Worm (Caenorhabditis elegans): Measurements from ENCODE around the gene rsks-1.

rsks-1 gene

DNA sequence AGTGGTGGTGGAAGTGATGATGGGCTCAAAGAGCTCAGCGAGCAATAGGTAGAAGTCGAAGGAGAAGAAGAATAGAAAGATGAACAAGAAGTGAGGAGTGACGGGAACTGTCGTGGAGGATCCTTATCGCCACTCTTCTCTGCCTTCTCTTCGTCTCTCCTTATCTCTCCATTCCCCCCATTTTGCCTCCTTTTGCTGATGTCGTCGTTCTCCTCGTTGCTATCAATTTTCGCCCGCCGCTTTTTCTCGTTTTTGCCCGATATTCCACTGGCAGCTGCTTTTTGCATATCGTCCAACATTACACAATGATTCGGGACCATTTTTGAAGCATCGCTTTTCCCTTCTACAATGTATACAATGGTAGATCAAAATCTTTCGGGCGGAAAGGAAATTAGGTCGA is 22.5 kb downstream of the rsks-1 start:
- no peak for TF ChIP-seq Y53G8AR.9 (GFP tag; conservative IDR thresholded peaks at IDR 0.05)
- peak; percentile 82 for TF ChIP-seq nhr-80 (tag; optimal IDR thresholded peaks at IDR 0.05)
- TF ChIP-seq dox-1 (GFP tag; IDR thresholded peaks at IDR 0.05), result 0 out of 2 replicates have a peak, but pooled peaks have one; percentile 26
- TF ChIP-seq B0336.3 (GFP tag; IDR thresholded peaks at IDR 0.05), result peak; percentile 56; the same call in 1 of the 2 replicates
- TF ChIP-seq hmg-1.2 (GFP tag; IDR thresholded peaks at IDR 0.05), result 0 out of 2 replicates have a peak, but pooled peaks have one; percentile 7

DNA sequence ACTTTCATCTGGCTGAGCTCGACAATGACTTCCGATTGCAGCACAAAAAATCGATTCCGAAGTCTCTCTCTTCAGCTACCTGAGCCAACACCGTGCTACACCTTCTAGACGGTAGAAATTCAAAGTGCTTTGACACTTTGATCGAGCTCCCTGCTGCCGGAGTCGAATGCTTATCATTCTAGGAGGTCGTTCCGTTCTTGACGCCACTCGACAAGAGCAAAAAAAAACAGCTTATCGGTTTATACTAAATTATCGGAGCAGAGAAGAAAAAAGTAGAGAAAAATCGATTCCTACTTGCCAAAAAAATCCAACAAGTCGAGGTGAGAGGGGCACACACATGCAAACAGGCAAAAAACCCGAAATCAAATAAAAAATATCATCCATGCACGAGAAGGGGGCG is 23.6 kb downstream of the rsks-1 start:
- TF ChIP-seq nhr-80 (tag; optimal IDR thresholded peaks at IDR 0.05) (peak; percentile 80), bed-1 (GFP tag; IDR thresholded peaks at IDR 0.05) (no peak)

DNA sequence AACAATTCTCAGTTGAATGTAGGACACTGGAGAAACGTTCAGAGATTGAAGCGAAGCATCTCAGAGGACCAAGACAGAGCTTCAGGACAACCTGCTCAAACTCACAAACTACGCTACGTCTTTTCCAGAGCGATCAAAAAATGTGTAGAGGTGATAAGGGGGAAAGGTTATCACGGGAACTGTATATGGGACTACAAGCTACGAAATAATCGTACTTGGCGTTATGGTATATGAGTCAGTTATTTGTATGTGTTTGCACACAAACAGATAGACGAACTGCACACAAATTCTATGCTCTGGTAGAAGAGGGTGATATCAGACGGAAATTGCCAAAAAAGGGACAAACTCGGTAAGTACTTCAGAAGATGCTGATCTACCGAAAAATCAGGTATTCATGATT is 24.3 kb downstream of the rsks-1 start:
- no peak for TF ChIP-seq ztf-22 (GFP tag; optimal IDR thresholded peaks at IDR 0.05)
- no peak for TF ChIP-seq F23B12.7 (tag; optimal IDR thresholded peaks at IDR 0.05; ENCODE audit: insufficient read depth)
- TF ChIP-seq F39B2.1 (GFP tag; IDR thresholded peaks at IDR 0.05), result no peak
- peak; percentile 27 for TF ChIP-seq nhr-80 (tag; optimal IDR thresholded peaks at IDR 0.05)
- TF ChIP-seq ceh-79 (tag; optimal IDR thresholded peaks at IDR 0.05), result no peak

DNA sequence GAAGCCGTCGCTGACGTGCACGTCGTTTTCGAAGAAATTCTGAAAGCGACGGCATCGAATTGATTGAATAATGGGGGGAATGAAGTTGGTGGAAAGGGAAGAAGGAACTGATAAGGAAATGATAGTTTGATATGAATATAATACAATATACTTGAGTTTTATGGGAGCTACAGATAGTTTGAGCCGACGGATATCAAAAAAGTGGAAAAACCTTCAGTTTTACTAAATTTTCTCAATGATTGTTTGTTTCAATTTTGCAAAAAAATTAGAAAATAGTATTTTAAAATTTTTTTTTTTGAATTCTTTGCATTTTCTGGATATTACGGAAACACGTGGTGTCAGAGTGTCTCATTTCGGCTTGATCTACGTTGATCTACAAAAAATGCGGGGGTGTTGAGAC is 25.9 kb downstream of the rsks-1 start, which contains the start of gene obr-1:
Gene obr-1 (minus strand): TSS at position 101 of the 400 bp plus-strand sequence.
- TF ChIP-seq hlh-26 (GFP tag; conservative IDR thresholded peaks at IDR 0.05) (no peak), snpc-1.1 (tag; optimal IDR thresholded peaks at IDR 0.05; ENCODE audit: insufficient read depth) (no peak), attf-5 (GFP tag; optimal IDR thresholded peaks at IDR 0.05) (no peak), C06A6.2 (GFP tag; conservative IDR thresholded peaks at IDR 0.05) (no peak), rcor-1 (GFP tag; IDR thresholded peaks at IDR 0.05) (no peak), chd-7 (tag; optimal IDR thresholded peaks at IDR 0.05) (no peak), nhr-179 (tag; optimal IDR thresholded peaks at IDR 0.05) (no peak), madf-8 (GFP tag; conservative IDR thresholded peaks at IDR 0.05) (no peak), ama-1 (optimal IDR thresholded peaks at IDR 0.05) (no peak), ama-1 (GFP tag; optimal IDR thresholded peaks at IDR 0.05) (no peak), mxl-1 (tag; optimal IDR thresholded peaks at IDR 0.05) (no peak), madf-6 (GFP tag; IDR thresholded peaks at IDR 0.05) (no peak), tbp1 (GFP tag; optimal IDR thresholded peaks at IDR 0.05) (no peak), sdz-38 (tag; optimal IDR thresholded peaks at IDR 0.05) (no peak), ztf-18 (tag; optimal IDR thresholded peaks at IDR 0.05) (no peak), C17E4.6 (GFP tag; IDR thresholded peaks at IDR 0.05) (no peak), die-1 (tag; optimal IDR thresholded peaks at IDR 0.05) (no peak), him-1 (tag; optimal IDR thresholded peaks at IDR 0.05) (no peak), tlf-1 (GFP tag; optimal IDR thresholded peaks at IDR 0.05) (no peak), B0261.1 (tag; optimal IDR thresholded peaks at IDR 0.05) (no peak), zfh-2 (GFP tag; conservative IDR thresholded peaks at IDR 0.05) (no peak)

- TF ChIP-seq madf-6 (GFP tag; IDR thresholded peaks at IDR 0.05) (0 out of 2 replicates have a peak, but pooled peaks have one; percentile 6), xnd-1 (tag; optimal IDR thresholded peaks at IDR 0.05) (peak; percentile 7), F33H1.4 (GFP tag; IDR thresholded peaks at IDR 0.05) (peak; percentile 66), snpc-1.1 (tag; optimal IDR thresholded peaks at IDR 0.05; ENCODE audit: insufficient read depth) (no peak), ceh-100 (GFP tag; IDR thresholded peaks at IDR 0.05) (no peak), lsl-1 (GFP tag; optimal IDR thresholded peaks at IDR 0.05) (peak; percentile 63), sptf-2 (GFP tag; optimal IDR thresholded peaks at IDR 0.05) (no peak), efl-1 (GFP tag; optimal IDR thresholded peaks at IDR 0.05) (peak; percentile 10), lag-1 (GFP tag; IDR thresholded peaks at IDR 0.05) (no peak)
Measured at ce11 chrIII:11274590-11275116, 29.7 kb downstream of the rsks-1 start, which contains the start of gene Y47D3A.20. Gene Y47D3A.20 (plus strand): TSS chrIII:11275066.
